Worm (Caenorhabditis elegans): ENCODE measurements around the gene T23G7.3.

ce11 chrII:9171466-9172187 lies 4.0 kb upstream of the T23G7.3 start:
- TF ChIP-seq nhr-237 (tag; optimal IDR thresholded peaks at IDR 0.05) (no peak), mep-1 (tag; optimal IDR thresholded peaks at IDR 0.05) (no peak), lir-3 (tag; optimal IDR thresholded peaks at IDR 0.05) (no peak), hlh-30 (tag; optimal IDR thresholded peaks at IDR 0.05; ENCODE audit: insufficient read depth) (no peak), lin-15B (tag; optimal IDR thresholded peaks at IDR 0.05) (no peak), unc-39 (tag; optimal IDR thresholded peaks at IDR 0.05) (no peak)
